Fruit fly (Drosophila melanogaster) whole organism, pupa: ENCODE data around the gene OS9.

ENCODE experiments used
- CG34367 ChIP-seq: fragments of 200-800 bp; sonication (Bioruptor generic); optimal IDR thresholded peaks from 2 replicates; lab custom pipeline; 2018; ENCODE audit warnings: missing biosample characterization, mild to moderate bottlenecking, missing genetic modification characterization
- CG8301 ChIP-seq: fragments of 200-800 bp; sonication (Bioruptor generic); optimal IDR thresholded peaks from 2 replicates; lab custom pipeline; 2018; ENCODE audit warnings: missing biosample characterization, mild to moderate bottlenecking, missing genetic modification characterization
- Snoo ChIP-seq: fragments of 200-800 bp; sonication (Bioruptor generic); optimal IDR thresholded peaks from 3 replicates; lab custom pipeline; 2017; ENCODE audit warnings: missing biosample characterization, mild to moderate bottlenecking, missing genetic modification characterization, inconsistent platforms
- fd96Ca ChIP-seq: fragments of 200-800 bp; sonication (Bioruptor generic); IDR thresholded peaks from 3 replicates; pipeline ENCODE4 v1.3.6; 2022; ENCODE audit warnings: missing biosample characterization, missing genetic modification characterization
- gl ChIP-seq: fragments of 200-800 bp; sonication (Bioruptor generic); optimal IDR thresholded peaks from 2 replicates; lab custom pipeline; 2018; ENCODE audit warnings: missing biosample characterization, mild to moderate bottlenecking, missing genetic modification characterization

dm6 chr2L:19947992-19948524 lies 18.3 kb downstream of the OS9 start:
- no peak for TF ChIP-seq fd96Ca
- no peak for TF ChIP-seq CG34367
- no peak for TF ChIP-seq Snoo (tag; lab: Kevin White, UChicago)
- no peak for TF ChIP-seq CG8301 (tag; lab: Kevin White, UChicago)
- TF ChIP-seq gl (tag; lab: Kevin White, UChicago): no peak
